Fruit fly (Drosophila melanogaster) whole organism, embryonic: ENCODE data around the gene Ask1.

Source experiments
- Bteb2 ChIP-seq: fragments of 200-800 bp; sonication (Bioruptor generic); optimal IDR thresholded peaks from 2 replicates; lab custom pipeline; 2016; ENCODE audit warnings: missing biosample characterization, missing genetic modification characterization
- CG11696 ChIP-seq: fragments of 200-800 bp; sonication (Bioruptor generic); IDR thresholded peaks from 2 replicates; pipeline ENCODE4 v1.3.6; 2022; ENCODE audit warnings: missing biosample characterization, missing genetic modification characterization
- CG12104 ChIP-seq: fragments of 200-800 bp; sonication (Bioruptor generic); optimal IDR thresholded peaks from 3 replicates; lab custom pipeline; 2016; ENCODE audit warnings: missing biosample characterization, missing genetic modification characterization
- CG13123 ChIP-seq: fragments of 200-800 bp; sonication (Bioruptor generic); optimal IDR thresholded peaks from 2 replicates; lab custom pipeline; 2016; ENCODE audit warnings: missing biosample characterization, missing genetic modification characterization
- CG13287 ChIP-seq: fragments of 200-800 bp; sonication (Bioruptor generic); IDR thresholded peaks from 2 replicates; pipeline ENCODE4 v1.3.6; 2022; ENCODE audit warnings: missing biosample characterization, missing genetic modification characterization; ENCODE audit not compliant: partially characterized antibody
- CG13624 ChIP-seq: fragments of 200-800 bp; sonication (Bioruptor generic); optimal IDR thresholded peaks from 2 replicates; lab custom pipeline; 2016; ENCODE audit warnings: missing biosample characterization, missing genetic modification characterization
- CG14710 ChIP-seq: fragments of 200-800 bp; sonication (Bioruptor generic); optimal IDR thresholded peaks from 3 replicates; lab custom pipeline; 2019; ENCODE audit warnings: missing biosample characterization, mild to moderate bottlenecking, missing genetic modification characterization, moderate library complexity
- CG2712 ChIP-seq: fragments of 200-800 bp; optimal IDR thresholded peaks from 3 replicates; lab custom pipeline; 2019; ENCODE audit warnings: missing biosample characterization, mild to moderate bottlenecking, missing genetic modification characterization, moderate library complexity
- CG32772 ChIP-seq: fragments of 200-800 bp; sonication (Bioruptor generic); IDR thresholded peaks from 2 replicates; pipeline ENCODE4 v1.3.6; 2022; ENCODE audit warnings: missing biosample characterization, missing genetic modification characterization
- CG33213 ChIP-seq: fragments of 200-800 bp; sonication (Bioruptor generic); optimal IDR thresholded peaks from 3 replicates; lab custom pipeline; 2016; ENCODE audit warnings: missing biosample characterization, missing genetic modification characterization
- CG4404 ChIP-seq: fragments of 200-800 bp; sonication (Bioruptor generic); IDR thresholded peaks from 2 replicates; pipeline ENCODE4 v1.3.6; 2022; ENCODE audit warnings: missing biosample characterization, missing genetic modification characterization
- CG4707 ChIP-seq: fragments of 200-800 bp; sonication (Bioruptor generic); optimal IDR thresholded peaks from 2 replicates; lab custom pipeline; 2018; ENCODE audit warnings: missing biosample characterization, mild to moderate bottlenecking, missing genetic modification characterization, moderate library complexity
- CG4854 ChIP-seq: fragments of 200-800 bp; sonication (Bioruptor generic); optimal IDR thresholded peaks from 2 replicates; lab custom pipeline; 2016; ENCODE audit warnings: missing biosample characterization, missing genetic modification characterization, inconsistent platforms
- CG6175 ChIP-seq: fragments of 200-800 bp; sonication (Bioruptor generic); IDR thresholded peaks from 3 replicates; pipeline ENCODE4 v1.3.6; 2022; ENCODE audit warnings: missing biosample characterization, missing genetic modification characterization
- CG6689 ChIP-seq: fragments of 200-800 bp; sonication (Bioruptor generic); IDR thresholded peaks from 2 replicates; pipeline ENCODE4 v1.3.6; 2022; ENCODE audit warnings: missing biosample characterization, missing genetic modification characterization
- CG7357 ChIP-seq: fragments of 200-800 bp; sonication (Bioruptor generic); IDR thresholded peaks from 3 replicates; pipeline ENCODE4 v1.3.6; 2022; ENCODE audit warnings: missing biosample characterization, missing genetic modification characterization
- CG9437 ChIP-seq: fragments of 200-800 bp; sonication (Bioruptor generic); optimal IDR thresholded peaks from 2 replicates; lab custom pipeline; 2018; ENCODE audit warnings: missing biosample characterization, mild to moderate bottlenecking, missing genetic modification characterization
- CG9609 ChIP-seq: fragments of 200-800 bp; sonication (Bioruptor generic); optimal IDR thresholded peaks from 3 replicates; lab custom pipeline; 2016; ENCODE audit warnings: missing biosample characterization, missing genetic modification characterization
- CG9817 ChIP-seq: fragments of 200-800 bp; sonication (Bioruptor generic); optimal IDR thresholded peaks from 2 replicates; lab custom pipeline; 2018; ENCODE audit warnings: missing biosample characterization, mild to moderate bottlenecking, missing genetic modification characterization, moderate library complexity
- CkIIα-i1 ChIP-seq: fragments of 200-800 bp; sonication (Bioruptor generic); IDR thresholded peaks from 2 replicates; pipeline ENCODE4 v1.3.6; 2022; ENCODE audit warnings: missing biosample characterization, missing genetic modification characterization
- CrebB ChIP-seq: fragments of 200-800 bp; sonication (Bioruptor generic); optimal IDR thresholded peaks from 3 replicates; lab custom pipeline; 2018; ENCODE audit warnings: missing biosample characterization, mild to moderate bottlenecking, missing genetic modification characterization
- Dfd ChIP-seq, 2 experiments: fragments of >200 bp; optimal IDR thresholded peaks; 2 replicates each; lab custom pipeline; 2017; ENCODE audit warnings: missing biosample characterization in 2 of 2, missing genetic modification characterization in 2 of 2
- HHEX ChIP-seq: fragments of 200-800 bp; sonication (Bioruptor generic); optimal IDR thresholded peaks from 3 replicates; lab custom pipeline; 2017; ENCODE audit warnings: missing biosample characterization, mild to moderate bottlenecking, missing genetic modification characterization, missing genetic modification reagents
- MBD-R2 ChIP-seq: fragments of 200-800 bp; sonication (Bioruptor generic); IDR thresholded peaks from 2 replicates; pipeline ENCODE4 v1.3.6; 2022; ENCODE audit warnings: missing biosample characterization, missing genetic modification characterization
- Six4 ChIP-seq: fragments of 200-800 bp; sonication (Bioruptor generic); optimal IDR thresholded peaks from 2 replicates; lab custom pipeline; 2016; ENCODE audit warnings: missing biosample characterization, missing genetic modification characterization
- Sry-β ChIP-seq: fragments of 200-800 bp; sonication (Bioruptor generic); optimal IDR thresholded peaks from 2 replicates; lab custom pipeline; 2018; ENCODE audit warnings: missing biosample characterization, mild to moderate bottlenecking, missing genetic modification characterization, moderate library complexity
- Sry-δ ChIP-seq: fragments of 200-800 bp; sonication (Bioruptor generic); optimal IDR thresholded peaks from 2 replicates; lab custom pipeline; 2016; ENCODE audit warnings: missing biosample characterization, missing genetic modification characterization
- ab ChIP-seq: fragments of 200-800 bp; sonication (Bioruptor generic); optimal IDR thresholded peaks from 2 replicates; lab custom pipeline; 2016; ENCODE audit warnings: missing biosample characterization, missing genetic modification characterization
- ash1 ChIP-seq: fragments of 200-800 bp; sonication (Bioruptor generic); optimal IDR thresholded peaks from 2 replicates; lab custom pipeline; 2018; ENCODE audit warnings: missing biosample characterization, mild to moderate bottlenecking, missing genetic modification characterization
- bbx ChIP-seq: fragments of 200-800 bp; sonication (Bioruptor generic); IDR thresholded peaks from 2 replicates; pipeline ENCODE4 v1.3.6; 2022; ENCODE audit warnings: missing biosample characterization, missing genetic modification characterization; ENCODE audit not compliant: partially characterized antibody
- chif ChIP-seq, 2 experiments: fragments of 200-800 bp; sonication (Bioruptor generic); optimal IDR thresholded peaks; 3 replicates each; lab custom pipeline; 2016; ENCODE audit warnings: missing biosample characterization in 2 of 2, missing genetic modification characterization in 2 of 2
- chinmo ChIP-seq: fragments of 200-800 bp; sonication (Bioruptor generic); IDR thresholded peaks from 4 replicates; pipeline ENCODE4 v1.3.6; 2022; ENCODE audit warnings: missing biosample characterization, missing genetic modification characterization; ENCODE audit not compliant: partially characterized antibody
- cwo ChIP-seq: fragments of 200-800 bp; sonication (Bioruptor generic); optimal IDR thresholded peaks from 3 replicates; lab custom pipeline; 2017; ENCODE audit warnings: missing biosample characterization, missing genetic modification characterization, mild to moderate bottlenecking, moderate library complexity, missing genetic modification reagents
- emc ChIP-seq: fragments of 200-800 bp; sonication (Bioruptor generic); optimal IDR thresholded peaks from 2 replicates; lab custom pipeline; 2016; ENCODE audit warnings: missing biosample characterization, missing genetic modification characterization
- fd3F ChIP-seq: fragments of 200-800 bp; sonication (Bioruptor generic); optimal IDR thresholded peaks from 2 replicates; lab custom pipeline; 2018; ENCODE audit warnings: missing biosample characterization, mild to moderate bottlenecking, missing genetic modification characterization, moderate library complexity
- fd64A ChIP-seq: fragments of 200-800 bp; sonication (Bioruptor generic); optimal IDR thresholded peaks from 3 replicates; lab custom pipeline; 2018; ENCODE audit warnings: missing biosample characterization, mild to moderate bottlenecking, missing genetic modification characterization
- ftz-f1 ChIP-seq: fragments of 200-800 bp; sonication (Bioruptor generic); optimal IDR thresholded peaks from 2 replicates; lab custom pipeline; 2016; ENCODE audit warnings: missing biosample characterization, missing genetic modification characterization
- hb ChIP-seq: fragments of 200-800 bp; sonication (Bioruptor generic); IDR thresholded peaks from 3 replicates; pipeline ENCODE4 v1.3.6; 2022; ENCODE audit warnings: missing biosample characterization, missing genetic modification characterization; ENCODE audit not compliant: partially characterized antibody
- knrl ChIP-seq: fragments of 200-800 bp; sonication (Bioruptor generic); IDR thresholded peaks from 3 replicates; pipeline ENCODE4 v1.3.6; 2022; ENCODE audit warnings: missing biosample characterization, missing genetic modification characterization; ENCODE audit not compliant: partially characterized antibody
- pb ChIP-seq: fragments of 200-800 bp; sonication (Bioruptor generic); optimal IDR thresholded peaks from 3 replicates; lab custom pipeline; 2016; ENCODE audit warnings: missing biosample characterization, missing genetic modification characterization
- row ChIP-seq: fragments of 200-800 bp; sonication (Bioruptor generic); IDR thresholded peaks from 3 replicates; pipeline ENCODE4 v1.3.6; 2022; ENCODE audit warnings: missing biosample characterization, missing genetic modification characterization
- sc ChIP-seq, 3 experiments: fragments of >200 bp in 2 of 3; fragments of 200-800 bp in 1 of 3; sonication (Bioruptor generic) in 1 of 3; optimal IDR thresholded peaks; 2 replicates in 2 of 3; 3 replicates in 1 of 3; lab custom pipeline; 2017; ENCODE audit warnings: mild to moderate bottlenecking in 1 of 3, missing biosample characterization in 1 of 3, missing genetic modification characterization in 1 of 3, missing genetic modification reagents in 1 of 3
- schlank ChIP-seq: fragments of 200-800 bp; sonication (Bioruptor generic); optimal IDR thresholded peaks from 2 replicates; lab custom pipeline; 2018; ENCODE audit warnings: missing biosample characterization, mild to moderate bottlenecking, missing genetic modification characterization
- sim ChIP-seq: fragments of 200-800 bp; sonication (Bioruptor generic); IDR thresholded peaks from 2 replicates; pipeline ENCODE4 v1.3.6; 2022; ENCODE audit warnings: missing biosample characterization, missing genetic modification characterization
- tgo ChIP-seq: fragments of 200-800 bp; sonication (Bioruptor generic); IDR thresholded peaks from 3 replicates; pipeline ENCODE4 v1.3.6; 2022; ENCODE audit warnings: missing biosample characterization, missing genetic modification characterization
- ttk ChIP-seq: fragments of 200-800 bp; sonication (Bioruptor generic); IDR thresholded peaks from 2 replicates; pipeline ENCODE4 v2.1.2; 2022; ENCODE audit warnings: missing biosample characterization, missing genetic modification characterization
- vvl ChIP-seq: fragments of 200-800 bp; sonication (Bioruptor generic); IDR thresholded peaks from 2 replicates; pipeline ENCODE4 v1.3.6; 2022; ENCODE audit warnings: missing biosample characterization, missing genetic modification characterization
- z ChIP-seq: fragments of 200-800 bp; sonication (Bioruptor generic); IDR thresholded peaks from 3 replicates; pipeline ENCODE4 v1.3.6; 2022; ENCODE audit warnings: missing biosample characterization, missing genetic modification characterization
- zen2 ChIP-seq: fragments of 200-800 bp; sonication (Bioruptor generic); IDR thresholded peaks from 3 replicates; pipeline ENCODE4 v1.3.6; 2022; ENCODE audit warnings: missing biosample characterization, missing genetic modification characterization; ENCODE audit not compliant: partially characterized antibody

The Ask1 gene

dm6 chr3R:19908863-19909343 lies 29.4 kb downstream of the Ask1 start (continued):
- TF ChIP-seq sc (optimal IDR thresholded peaks at IDR 0.05; lab: Kevin White, UChicago) (no peak), sc (GFP tag; optimal IDR thresholded peaks at IDR 0.05; lab: Kevin White, UChicago) (peak; percentile 61), chif (GFP tag; optimal IDR thresholded peaks at IDR 0.05; lab: Kevin White, UChicago) (peak; percentile 77 to 86), cwo (GFP tag; lab: Kevin White, UChicago) (peak; percentile 79), ftz-f1 (GFP tag; lab: Kevin White, UChicago) (no peak), ash1 (GFP tag; lab: Kevin White, UChicago) (no peak), hb (GFP tag; lab: Robert Waterston, UW) (no peak), Six4 (GFP tag; lab: Kevin White, UChicago) (peak; percentile 79), tgo (GFP tag; lab: Robert Waterston, UW) (peak; percentile 86), CG11696 (GFP tag; lab: Robert Waterston, UW) (peak; percentile 73), CG9817 (tag; lab: Kevin White, UChicago) (peak; percentile 65), MBD-R2 (GFP tag; lab: Robert Waterston, UW) (peak; percentile 61; the same call in 1 of the 2 replicates), CG33213 (GFP tag; lab: Kevin White, UChicago) (peak; percentile 66), ab (GFP tag; lab: Kevin White, UChicago) (peak; percentile 72), zen2 (GFP tag; lab: Robert Waterston, UW) (no peak), row (GFP tag; lab: Robert Waterston, UW) (peak; percentile 88), emc (GFP tag; lab: Kevin White, UChicago) (peak; percentile 34), CrebB (tag; lab: Kevin White, UChicago) (peak; percentile 71), CG14710 (tag; lab: Kevin White, UChicago) (no peak), CG9437 (GFP tag; lab: Kevin White, UChicago) (peak; percentile 69), CG32772 (GFP tag; lab: Robert Waterston, UW) (peak; percentile 82), Sry-δ (GFP tag; lab: Kevin White, UChicago) (peak; percentile 29), CG4404 (GFP tag; lab: Robert Waterston, UW) (peak; percentile 59), sim (GFP tag; lab: Robert Waterston, UW) (peak; percentile 60; the same call in 1 of the 2 replicates), CG4854 (peak; percentile 68), CG6175 (GFP tag; lab: Robert Waterston, UW) (peak; percentile 57; the same call in 1 of the 3 replicates), Sry-β (GFP tag; lab: Kevin White, UChicago) (no peak), knrl (no peak), CG2712 (tag; lab: Kevin White, UChicago) (peak; percentile 65), CkIIα-i1 (GFP tag; lab: Robert Waterston, UW) (0 out of 2 replicates have a peak, but pooled peaks have one; percentile 23), CG4707 (GFP tag; lab: Kevin White, UChicago) (peak; percentile 74), fd3F (GFP tag; lab: Kevin White, UChicago) (peak; percentile 79), HHEX (GFP tag; lab: Kevin White, UChicago) (peak; percentile 78), bbx (GFP tag; lab: Robert Waterston, UW) (no peak), CG13624 (GFP tag; lab: Kevin White, UChicago) (peak; percentile 37), chinmo (GFP tag; lab: Robert Waterston, UW) (0 out of 4 replicates have a peak, but pooled peaks have one; percentile 10), vvl (peak; percentile 94), CG7357 (GFP tag; lab: Robert Waterston, UW) (peak; percentile 66; the same call in 2 of the 3 replicates), CG9609 (GFP tag; lab: Kevin White, UChicago) (peak; percentile 80), Dfd (GFP tag; optimal IDR thresholded peaks at IDR 0.05; lab: Kevin White, UChicago) (no peak), pb (GFP tag; lab: Kevin White, UChicago) (peak; percentile 70), CG13123 (GFP tag; lab: Kevin White, UChicago) (peak; percentile 65), CG12104 (GFP tag; lab: Kevin White, UChicago) (peak; percentile 67), CG6689 (peak; percentile 87), z (GFP tag; lab: Robert Waterston, UW) (no peak; the same call in 2 of the 3 replicates), ttk (GFP tag; lab: Robert Waterston, UW) (peak; percentile 82), CG13287 (peak; percentile 28; the same call in 1 of the 2 replicates), fd64A (GFP tag; lab: Kevin White, UChicago) (peak; percentile 76), Bteb2 (GFP tag; lab: Kevin White, UChicago) (peak; percentile 76), schlank (tag; lab: Kevin White, UChicago) (peak; percentile 49)
